Worm (Caenorhabditis elegans): ENCODE measurements around the gene somi-1.

The somi-1 gene

DNA sequence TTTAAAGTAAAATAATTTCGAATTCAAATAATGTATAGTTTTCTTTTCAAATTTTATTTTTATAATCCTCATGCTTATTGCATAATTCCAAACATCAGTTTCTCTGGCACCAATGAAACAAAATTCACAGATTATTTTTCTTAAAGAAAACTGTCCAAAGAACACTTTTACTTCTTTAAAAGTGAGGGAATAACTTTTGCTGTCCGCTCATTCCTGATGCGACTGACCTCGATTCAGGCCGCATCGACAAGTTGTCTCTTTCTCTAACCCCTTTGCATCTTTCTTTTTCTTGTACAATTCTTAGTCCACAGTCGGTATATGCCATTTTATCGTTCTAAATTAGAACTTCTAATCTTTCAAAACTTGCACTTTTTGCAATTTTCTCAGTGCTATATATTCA is 15.3 kb upstream of the somi-1 start, which contains the start of gene F53F1.2:
Gene F53F1.2 (plus strand): TSS at position 306 of the 400 bp plus-strand sequence.
- no peak for TF ChIP-seq sem-2 (GFP tag; optimal IDR thresholded peaks at IDR 0.05)
- no peak for TF ChIP-seq mab-5 (tag; optimal IDR thresholded peaks at IDR 0.05)
- no peak for TF ChIP-seq mep-1 (tag; optimal IDR thresholded peaks at IDR 0.05)
- no peak for TF ChIP-seq elt-3 (tag; optimal IDR thresholded peaks at IDR 0.05)
- TF ChIP-seq unc-120 (tag; optimal IDR thresholded peaks at IDR 0.05; ENCODE audit: poor library complexity, severe bottlenecking) = no peak
- TF ChIP-seq ceh-43 (GFP tag; optimal IDR thresholded peaks at IDR 0.05) = no peak
- no peak for TF ChIP-seq zip-8 (tag; optimal IDR thresholded peaks at IDR 0.05)
- no peak for TF ChIP-seq ztf-11 (tag; optimal IDR thresholded peaks at IDR 0.05)
- no peak for TF ChIP-seq ces-1 (GFP tag; optimal IDR thresholded peaks at IDR 0.05)
- no peak for TF ChIP-seq nhr-237 (tag; optimal IDR thresholded peaks at IDR 0.05)
- TF ChIP-seq sptf-1 (tag; optimal IDR thresholded peaks at IDR 0.05) = no peak

DNA sequence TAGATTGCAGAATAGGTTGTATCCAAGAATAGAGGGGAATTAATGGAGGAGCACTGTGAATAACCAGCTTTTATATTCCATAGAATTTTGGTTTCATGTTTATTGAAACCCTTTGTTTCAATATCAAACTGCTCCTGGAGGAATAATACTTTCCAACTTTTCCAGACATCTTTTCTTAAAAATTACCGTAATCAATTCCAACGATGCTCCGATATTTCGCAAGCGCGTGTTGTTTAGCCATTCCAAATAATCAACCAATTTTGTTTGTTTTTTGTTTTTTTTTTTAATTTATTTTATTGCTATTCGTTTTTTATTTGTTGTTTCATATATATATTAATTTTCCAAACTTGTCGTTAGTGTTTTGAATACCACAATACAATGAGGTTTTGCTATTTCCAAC is 14.8 kb upstream of the somi-1 start, which contains the start of gene cutl-1:
Gene cutl-1 (minus strand): TSS at position 83 of the 400 bp plus-strand sequence.
- TF ChIP-seq nhr-76 (tag; optimal IDR thresholded peaks at IDR 0.05) = no peak
- peak; percentile 4 for TF ChIP-seq lsy-2 (tag; optimal IDR thresholded peaks at IDR 0.05)

DNA sequence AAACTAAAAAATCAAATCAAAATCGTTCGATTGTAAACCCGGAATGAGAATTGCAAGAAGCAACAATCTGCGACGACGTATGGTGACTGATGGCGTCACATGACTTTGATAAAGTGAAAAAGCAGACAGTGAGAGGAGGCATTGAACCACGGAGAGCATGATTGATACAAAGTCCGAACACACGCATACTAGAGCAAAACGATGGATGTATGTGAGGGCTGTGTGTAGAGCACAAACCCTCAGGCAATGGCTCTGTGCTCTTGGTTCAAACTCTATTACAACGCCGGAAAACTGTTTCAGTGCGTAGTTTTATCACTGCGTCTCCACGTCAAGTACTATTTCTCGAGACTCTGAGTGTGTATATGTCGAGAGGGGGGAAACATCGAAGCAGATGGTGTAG is 11.3 kb upstream of the somi-1 start:
- TF ChIP-seq elt-1 (tag; optimal IDR thresholded peaks at IDR 0.05; ENCODE audit: borderline replicate concordance, insufficient read depth) (no peak), unc-120 (tag; optimal IDR thresholded peaks at IDR 0.05; ENCODE audit: poor library complexity, severe bottlenecking) (peak; percentile 24), mep-1 (tag; optimal IDR thresholded peaks at IDR 0.05) (no peak), ces-1 (GFP tag; optimal IDR thresholded peaks at IDR 0.05) (no peak), elt-3 (tag; optimal IDR thresholded peaks at IDR 0.05) (no peak), nhr-28 (tag; optimal IDR thresholded peaks at IDR 0.05) (no peak), tbx-8 (GFP tag; optimal IDR thresholded peaks at IDR 0.05) (no peak), flh-1 (GFP tag; optimal IDR thresholded peaks at IDR 0.05) (no peak), mls-2 (tag; optimal IDR thresholded peaks at IDR 0.05) (no peak), ceh-83 (GFP tag; optimal IDR thresholded peaks at IDR 0.05) (no peak), cnd-1 (tag; optimal IDR thresholded peaks at IDR 0.05) (peak; percentile 9), ceh-39 (tag; optimal IDR thresholded peaks at IDR 0.05) (no peak), ztf-11 (tag; optimal IDR thresholded peaks at IDR 0.05) (no peak), unc-39 (tag; optimal IDR thresholded peaks at IDR 0.05) (no peak), sptf-1 (tag; optimal IDR thresholded peaks at IDR 0.05) (no peak), nhr-76 (tag; optimal IDR thresholded peaks at IDR 0.05) (no peak), nhr-237 (tag; optimal IDR thresholded peaks at IDR 0.05) (no peak), snpc-4 (tag; optimal IDR thresholded peaks at IDR 0.05) (no peak), ham-2 (GFP tag; optimal IDR thresholded peaks at IDR 0.05) (no peak), sem-2 (GFP tag; optimal IDR thresholded peaks at IDR 0.05) (no peak), mab-5 (tag; optimal IDR thresholded peaks at IDR 0.05) (no peak), nhr-2 (tag; optimal IDR thresholded peaks at IDR 0.05) (no peak), zip-8 (tag; optimal IDR thresholded peaks at IDR 0.05) (no peak), lin-32 (GFP tag; optimal IDR thresholded peaks at IDR 0.05) (no peak), pha-4 (tag; optimal IDR thresholded peaks at IDR 0.05) (no peak), drap-1 (GFP tag; optimal IDR thresholded peaks at IDR 0.05) (no peak), unc-62 (GFP tag; optimal IDR thresholded peaks at IDR 0.05) (peak; percentile 58), M03D4.4 (tag; optimal IDR thresholded peaks at IDR 0.05) (no peak), ceh-43 (GFP tag; optimal IDR thresholded peaks at IDR 0.05) (no peak), nhr-12 (tag; optimal IDR thresholded peaks at IDR 0.05) (no peak), hlh-1 (tag; optimal IDR thresholded peaks at IDR 0.05) (peak; percentile 56), bed-3 (GFP tag; optimal IDR thresholded peaks at IDR 0.05) (no peak), blmp-1 (tag; optimal IDR thresholded peaks at IDR 0.05) (no peak)

DNA sequence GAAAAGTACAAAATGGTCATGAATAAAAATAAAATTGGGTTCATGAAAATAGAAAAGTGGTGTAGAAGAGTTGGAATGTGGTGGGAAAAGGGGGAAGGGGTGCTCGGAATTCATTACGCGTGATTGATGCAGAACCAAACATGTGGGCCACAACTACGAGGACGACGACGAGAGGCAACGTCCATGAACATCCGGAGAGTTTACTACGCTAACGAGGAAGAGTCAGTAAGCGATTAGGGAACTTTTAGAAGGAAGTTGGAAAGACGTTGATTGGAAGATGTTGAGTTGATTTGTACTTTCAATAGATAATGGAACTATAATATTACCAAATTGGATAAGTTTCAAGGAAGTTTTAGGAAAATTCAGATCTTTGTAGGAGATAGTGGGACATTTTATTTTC is 10.5 kb upstream of the somi-1 start:
- TF ChIP-seq ces-1 (GFP tag; optimal IDR thresholded peaks at IDR 0.05) (peak; percentile 65), hlh-1 (tag; optimal IDR thresholded peaks at IDR 0.05) (no peak), unc-62 (GFP tag; optimal IDR thresholded peaks at IDR 0.05) (no peak), lsy-2 (tag; optimal IDR thresholded peaks at IDR 0.05) (no peak)

Data from whole organism, mixed stage, embryonic.